Worm (Caenorhabditis elegans): ENCODE measurements around the gene flp-13.

DNA sequence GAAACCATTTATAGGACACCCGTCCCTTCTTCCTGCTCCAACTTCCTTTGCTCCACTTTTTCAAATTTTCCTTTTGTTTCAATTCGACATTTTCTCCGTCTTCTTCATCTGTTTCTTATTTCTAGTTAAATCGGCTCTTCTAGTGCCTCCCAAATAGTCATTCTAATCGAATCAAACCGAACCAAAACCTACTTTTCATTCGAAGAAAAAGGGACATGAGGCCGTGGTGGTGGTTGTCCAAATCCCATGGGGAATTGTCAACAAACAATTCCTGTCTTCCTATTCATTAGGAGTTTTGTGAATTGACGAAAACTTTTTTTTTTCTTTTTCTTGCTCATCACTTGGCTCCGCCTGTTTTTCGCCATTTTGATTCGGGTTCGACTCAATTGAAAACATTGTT lies 38.4 kb upstream of the flp-13 start:
- no peak for TF ChIP-seq zfp-3 (GFP tag; conservative IDR thresholded peaks at IDR 0.05)
- TF ChIP-seq fkh-10 (GFP tag; optimal IDR thresholded peaks at IDR 0.05): no peak
- no peak for TF ChIP-seq aly-2 (tag; optimal IDR thresholded peaks at IDR 0.05)
- no peak for TF ChIP-seq ctbp-1 (GFP tag; IDR thresholded peaks at IDR 0.05)
- no peak for TF ChIP-seq dve-1 (tag; optimal IDR thresholded peaks at IDR 0.05; ENCODE audit: insufficient read depth)
- no peak for TF ChIP-seq nhr-42 (GFP tag; IDR thresholded peaks at IDR 0.05)
- TF ChIP-seq skn-1 (tag; optimal IDR thresholded peaks at IDR 0.05): no peak
